Worm (Caenorhabditis elegans): Measurements from ENCODE around the gene W07A12.8.

Gene W07A12.8

DNA sequence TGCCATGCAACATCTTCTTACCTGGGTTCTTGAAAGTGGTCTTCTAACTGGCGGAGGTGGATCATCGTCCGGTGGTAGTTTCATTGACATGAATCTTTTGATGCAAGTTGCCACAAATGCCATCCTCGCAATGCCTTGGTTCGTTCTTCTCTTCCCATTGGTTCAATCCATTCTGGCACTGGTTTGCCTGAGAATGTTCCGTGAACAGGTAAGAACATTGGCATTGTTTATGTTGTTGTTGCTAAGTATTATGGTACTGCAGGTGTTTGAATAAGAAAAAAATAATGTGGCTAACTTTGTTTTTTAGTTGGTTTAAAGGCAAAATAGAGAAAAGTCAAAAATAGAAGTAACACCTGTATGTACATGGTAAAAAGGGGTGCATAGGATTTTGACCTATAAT, 21.8 kb downstream of the W07A12.8 start:
- no peak for TF ChIP-seq unc-62 (GFP tag; optimal IDR thresholded peaks at IDR 0.05)

DNA sequence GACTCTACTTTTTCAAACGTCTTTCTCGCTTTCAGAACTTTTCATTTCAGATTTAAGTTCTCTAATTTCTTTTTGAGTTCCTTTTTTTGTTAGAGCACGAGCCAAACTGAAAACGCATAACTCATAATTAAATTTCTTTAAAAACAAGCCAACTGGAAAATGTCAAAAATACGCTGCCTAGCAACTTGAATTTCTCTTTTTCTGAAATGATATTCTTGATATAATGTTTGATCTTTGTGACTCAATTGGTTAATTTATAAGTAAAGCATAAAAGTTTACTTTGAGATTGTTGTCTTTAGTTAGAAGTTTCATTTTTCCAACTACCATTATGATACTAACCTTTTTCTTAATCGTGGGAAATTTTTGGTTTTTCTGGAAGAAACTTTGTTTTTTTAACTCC, 24.5 kb downstream of the W07A12.8 start:
- TF ChIP-seq unc-62 (GFP tag; optimal IDR thresholded peaks at IDR 0.05): no peak

DNA sequence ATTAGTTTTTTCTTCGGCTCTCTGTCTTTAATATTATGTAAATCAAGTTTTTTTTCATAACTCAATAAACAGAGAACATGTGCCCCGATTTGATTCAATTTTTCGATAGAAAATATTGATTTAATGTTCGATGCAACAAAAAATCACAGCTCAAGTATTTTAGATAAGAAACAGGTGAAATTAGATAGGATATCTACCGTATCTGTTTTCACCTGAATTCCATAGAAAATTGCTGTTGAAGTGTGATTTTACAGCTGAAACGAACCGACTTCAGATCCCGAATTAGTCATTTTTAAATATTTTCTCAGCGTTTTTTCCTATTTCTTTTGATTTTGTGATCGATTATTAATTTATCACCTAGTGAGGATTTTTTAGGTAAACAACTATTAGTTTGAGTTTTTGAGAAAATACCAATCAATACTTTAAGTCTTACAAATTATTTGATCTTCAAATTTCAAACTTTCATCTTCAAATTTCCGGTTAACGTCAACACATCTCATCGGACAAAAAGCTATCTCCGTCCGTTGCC, 26.4 kb downstream of the W07A12.8 start, which contains the start of gene Y9C2UA.1:
Gene Y9C2UA.1 (plus strand): TSS at position 479 of the 529 bp plus-strand sequence.
- TF ChIP-seq unc-62 (GFP tag; optimal IDR thresholded peaks at IDR 0.05): no peak

DNA sequence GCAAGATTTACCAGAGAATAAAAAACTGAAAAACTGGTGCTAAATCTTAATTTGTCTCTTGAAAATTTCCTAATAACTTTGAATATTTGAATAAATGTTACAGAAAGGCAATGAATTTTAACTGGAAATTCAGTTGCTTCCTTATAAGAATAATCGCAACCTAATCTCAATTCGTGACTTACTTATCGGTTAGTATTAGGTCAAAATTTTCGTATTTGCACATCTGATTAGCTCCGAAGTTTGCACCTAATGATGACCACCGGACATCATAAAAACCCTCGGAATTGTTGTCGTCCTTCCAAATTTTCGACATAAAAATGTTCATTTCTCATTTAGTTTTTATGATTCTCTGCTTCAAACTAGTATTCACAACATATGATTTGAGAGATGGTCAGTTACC, 27.8 kb downstream of the W07A12.8 start, which contains the start of gene C16D2.3:
Gene C16D2.3 (plus strand): TSS at position 301 of the 400 bp plus-strand sequence.
- TF ChIP-seq unc-62 (GFP tag; optimal IDR thresholded peaks at IDR 0.05): no peak

DNA sequence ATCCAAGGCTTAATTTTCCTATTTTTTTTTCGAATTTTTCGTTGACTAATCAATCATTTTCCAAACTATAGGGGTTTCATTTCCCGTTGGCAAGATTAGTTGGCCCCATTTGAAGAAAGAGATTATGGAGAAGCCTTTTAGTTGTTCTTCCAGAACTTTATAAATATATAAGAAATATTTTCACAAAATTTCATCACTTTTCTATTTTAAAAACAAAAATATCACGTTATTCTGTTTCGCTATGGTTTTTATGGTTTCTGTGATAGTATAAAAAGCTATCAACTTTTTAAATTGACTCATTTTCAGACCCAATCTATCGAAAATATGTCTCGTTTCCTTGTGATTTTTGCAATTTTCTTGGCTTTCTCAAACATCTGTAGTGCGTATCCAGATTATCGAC, 29.7 kb downstream of the W07A12.8 start, which contains the start of gene nlp-78:
Gene nlp-78 (plus strand): TSS at position 301 of the 400 bp plus-strand sequence.
- no peak for TF ChIP-seq unc-62 (GFP tag; optimal IDR thresholded peaks at IDR 0.05)

DNA sequence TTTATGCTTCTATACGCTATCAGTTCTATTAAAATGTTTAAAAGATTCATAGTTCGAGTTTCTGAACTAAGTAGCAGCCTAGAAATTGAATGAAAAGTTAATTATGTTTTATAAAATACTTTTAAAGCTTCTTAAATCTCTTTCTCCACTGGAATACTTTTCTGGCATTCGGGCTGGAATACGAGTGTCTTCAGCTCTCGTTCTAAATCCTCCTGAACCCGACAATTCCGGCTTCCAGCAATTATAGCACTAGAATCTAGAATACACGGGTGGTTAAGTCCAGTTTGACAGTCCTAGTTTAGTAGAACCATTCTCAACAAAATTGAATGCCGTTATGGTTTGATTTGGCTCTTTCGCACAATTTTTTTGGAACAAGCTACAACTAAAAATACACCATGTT, 33.3 kb downstream of the W07A12.8 start:
- no peak for TF ChIP-seq unc-62 (GFP tag; optimal IDR thresholded peaks at IDR 0.05)

DNA sequence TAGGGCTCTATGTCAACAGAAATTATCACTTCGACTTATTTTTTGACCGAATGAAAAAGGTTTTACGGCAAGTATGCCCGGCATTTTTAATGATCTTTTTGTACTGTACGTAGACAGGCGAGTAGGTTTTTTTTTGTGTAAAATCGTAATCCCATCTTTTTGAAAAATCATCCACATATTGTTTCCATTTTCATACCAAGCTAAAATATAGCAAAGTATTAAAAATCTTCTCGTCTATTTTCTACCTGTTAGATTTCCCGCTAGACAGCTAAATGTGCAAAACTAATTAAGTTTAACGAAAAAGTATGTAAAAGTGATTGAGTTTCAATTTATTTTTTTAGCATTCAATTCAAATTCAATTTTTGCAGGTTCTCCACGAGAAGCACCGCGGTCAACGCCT, 34.2 kb downstream of the W07A12.8 start, which contains the start of gene C16D2.1:
Gene C16D2.1 (plus strand): TSS at position 301 of the 400 bp plus-strand sequence.
- no peak for TF ChIP-seq unc-62 (GFP tag; optimal IDR thresholded peaks at IDR 0.05)

DNA sequence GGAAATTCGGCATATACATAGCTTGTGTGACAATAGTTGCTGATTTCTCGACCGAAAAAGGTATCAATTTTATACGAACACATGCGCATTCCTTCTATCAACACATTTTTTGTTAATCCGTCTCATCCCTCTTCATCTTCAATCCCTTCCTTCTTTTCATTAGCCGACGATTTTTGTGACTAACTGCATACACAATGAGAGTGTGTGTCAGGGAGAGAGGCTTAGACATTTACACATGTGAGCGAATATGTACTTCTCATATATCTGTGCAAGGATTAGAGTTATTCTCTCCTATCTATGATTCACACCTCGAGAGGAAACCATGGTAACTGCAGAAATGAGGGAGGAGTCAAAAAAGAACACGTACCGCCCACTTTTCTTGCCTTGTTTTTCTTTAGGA, 35.3 kb downstream of the W07A12.8 start:
- TF ChIP-seq unc-62 (GFP tag; optimal IDR thresholded peaks at IDR 0.05): no peak

DNA sequence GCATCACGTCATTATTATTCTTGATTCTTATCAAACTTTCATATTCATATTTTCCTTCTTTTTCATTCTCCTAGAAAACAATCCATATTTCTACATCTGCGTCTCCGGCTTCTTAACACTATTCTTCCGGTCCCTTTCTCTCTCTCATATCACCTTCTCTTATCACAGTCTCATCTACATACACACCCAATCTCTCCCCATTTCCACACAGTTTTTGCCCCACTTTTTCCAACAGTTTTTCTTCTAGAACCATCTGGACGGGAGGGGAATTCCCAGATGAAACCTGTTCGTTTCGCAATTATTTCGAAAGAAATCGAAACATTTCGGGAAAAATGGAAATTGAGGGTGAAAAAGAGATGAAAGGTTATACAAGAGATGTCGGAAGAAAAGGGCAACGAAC, 37.5 kb downstream of the W07A12.8 start:
- no peak for TF ChIP-seq unc-62 (GFP tag; optimal IDR thresholded peaks at IDR 0.05)

DNA sequence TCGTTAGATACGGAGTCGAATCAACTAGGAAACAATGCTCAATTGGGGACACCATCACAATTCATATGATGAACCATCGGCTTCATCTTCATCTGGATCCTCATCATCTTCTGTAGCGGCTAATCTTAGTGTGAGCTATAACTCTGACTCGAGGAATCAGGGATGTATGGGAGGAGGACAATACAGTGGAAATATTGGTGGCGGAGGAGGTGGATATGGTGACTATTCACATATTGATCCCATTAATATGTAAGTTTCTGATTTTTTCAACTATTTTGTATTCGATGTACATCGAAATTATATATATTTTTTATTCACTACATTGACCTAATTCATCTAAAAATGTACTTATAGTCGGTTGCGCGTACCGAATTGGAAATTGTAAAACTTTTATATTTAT, 38.2 kb downstream of the W07A12.8 start:
- TF ChIP-seq unc-62 (GFP tag; optimal IDR thresholded peaks at IDR 0.05): no peak

DNA sequence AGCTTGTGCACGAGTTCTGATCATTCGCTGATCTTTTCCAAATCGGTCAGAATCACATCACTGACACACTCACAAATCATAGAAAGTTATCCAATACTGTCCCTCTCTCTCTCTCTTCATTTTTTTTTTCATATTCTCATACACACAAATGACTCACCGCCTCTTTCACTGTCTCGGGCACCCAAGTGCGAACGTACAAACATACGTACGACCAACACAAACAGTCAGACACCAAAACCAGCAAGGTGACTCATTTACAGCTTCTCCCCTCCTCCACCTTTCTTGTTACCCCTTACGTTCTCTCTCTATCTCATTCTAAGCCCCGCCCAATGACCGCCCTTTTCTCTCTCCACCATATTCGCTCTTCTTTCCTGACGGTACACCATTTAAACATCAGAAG, 38.6 kb downstream of the W07A12.8 start:
- TF ChIP-seq unc-62 (GFP tag; optimal IDR thresholded peaks at IDR 0.05): no peak

DNA sequence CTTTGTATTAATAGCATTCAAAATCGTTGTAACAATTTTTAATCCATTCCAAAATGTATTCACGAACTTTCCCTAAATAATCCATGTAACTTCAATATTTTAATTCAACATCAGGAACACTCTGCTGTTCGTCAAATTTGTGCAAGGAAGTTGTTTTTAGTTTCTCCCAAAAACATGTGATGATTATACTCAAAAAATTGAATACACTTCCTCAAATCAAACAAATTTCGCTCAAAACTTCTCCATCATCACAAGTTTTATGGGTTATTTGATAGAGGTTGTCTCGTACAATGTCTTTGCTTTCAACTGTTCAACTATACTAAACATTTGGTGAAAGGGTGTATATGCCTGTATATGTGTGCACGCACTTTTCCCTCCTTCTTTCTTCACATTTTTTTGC, 40.6 kb downstream of the W07A12.8 start:
- no peak for TF ChIP-seq unc-62 (GFP tag; optimal IDR thresholded peaks at IDR 0.05)

DNA sequence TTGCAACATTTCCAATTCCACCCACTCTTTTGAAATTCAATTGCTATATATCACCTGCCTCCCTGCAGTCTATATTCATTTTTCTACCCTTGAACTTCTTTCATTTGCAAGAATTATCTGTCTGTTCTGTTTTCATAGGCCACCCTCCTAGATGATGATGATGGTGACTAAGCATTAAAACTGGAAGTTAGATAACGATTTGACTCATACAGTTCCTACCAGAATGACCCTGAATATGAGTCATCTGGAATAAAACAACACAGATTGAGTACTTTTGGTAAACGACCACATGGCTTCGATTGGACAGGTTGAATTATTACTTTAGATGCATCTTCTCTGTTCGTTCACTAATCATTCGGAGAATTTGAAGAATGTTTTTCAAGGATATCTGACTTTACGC, 41.3 kb downstream of the W07A12.8 start:
- TF ChIP-seq unc-62 (GFP tag; optimal IDR thresholded peaks at IDR 0.05): no peak

DNA sequence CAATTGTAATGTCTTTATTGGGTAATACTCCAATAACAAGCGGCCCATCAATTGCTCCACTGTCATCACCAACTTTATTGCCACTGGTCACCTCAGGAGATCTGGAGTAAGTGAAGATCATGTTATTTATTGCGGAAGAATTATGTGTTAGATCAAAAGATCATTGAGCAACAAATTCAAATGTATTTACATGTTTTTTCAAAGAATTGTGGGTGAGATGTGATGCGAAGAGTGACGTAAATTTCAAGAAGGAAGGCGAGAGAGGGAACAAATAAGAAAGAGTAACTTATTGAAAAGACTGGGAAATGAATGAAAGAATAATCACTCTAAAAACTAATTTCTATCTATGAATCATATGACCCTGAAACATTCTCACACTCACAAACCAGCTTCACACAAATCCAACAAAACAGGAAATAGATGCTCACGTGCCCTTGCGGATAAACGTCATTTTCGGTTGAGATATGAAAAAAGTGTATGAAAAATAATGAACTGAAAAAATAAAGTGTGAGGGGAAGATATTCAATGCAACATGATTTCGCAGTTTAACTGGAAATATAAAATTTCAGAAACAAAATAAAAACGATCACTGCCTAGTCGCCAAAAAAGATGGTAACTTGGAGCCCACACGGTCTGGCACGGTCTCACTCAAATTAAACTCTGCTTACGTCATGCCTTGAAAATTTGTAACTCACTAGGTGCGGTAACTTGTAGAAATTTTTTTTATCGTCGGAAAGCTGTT, 44.6 kb downstream of the W07A12.8 start:
- TF ChIP-seq unc-62 (GFP tag; optimal IDR thresholded peaks at IDR 0.05): no peak

DNA sequence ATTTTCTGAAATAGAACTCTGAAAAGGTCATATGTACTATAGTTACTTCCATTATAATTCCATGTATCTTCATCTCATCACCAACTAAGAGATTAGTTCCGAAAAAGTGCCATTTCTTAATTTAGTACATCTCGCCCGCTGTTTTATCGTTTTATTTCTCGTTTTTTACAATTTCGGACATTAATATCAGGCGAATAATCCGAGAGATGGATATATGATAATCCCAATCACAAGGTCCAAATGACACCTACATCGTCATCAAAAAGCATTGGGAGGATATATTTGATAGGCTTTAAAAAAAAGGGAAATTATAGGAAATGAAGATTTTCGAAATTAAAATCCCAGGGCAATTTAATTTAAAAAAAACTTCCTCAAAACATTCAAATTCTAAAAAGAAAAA, 45.3 kb downstream of the W07A12.8 start:
- no peak for TF ChIP-seq unc-62 (GFP tag; optimal IDR thresholded peaks at IDR 0.05)

DNA sequence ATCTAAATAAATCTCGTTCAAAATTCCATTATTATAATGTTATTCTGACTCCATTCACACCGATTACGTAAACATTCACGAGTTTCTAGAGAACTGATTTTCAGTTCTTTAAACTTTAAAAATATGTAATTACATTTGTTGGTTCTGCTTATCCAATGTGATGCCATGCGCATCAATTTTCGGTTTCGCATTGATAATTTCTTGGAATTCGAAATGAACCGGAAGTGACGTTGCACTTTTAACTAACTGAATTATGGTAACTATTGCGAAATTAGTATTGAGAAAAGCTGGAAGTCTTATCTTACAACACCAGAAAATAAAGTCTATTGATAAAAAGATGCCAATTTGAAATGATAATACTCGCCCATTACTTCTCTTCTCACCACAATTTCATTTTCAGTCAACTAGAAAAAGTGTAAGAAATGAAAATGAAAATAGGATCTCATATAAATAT, 47.8 kb downstream of the W07A12.8 start:
- TF ChIP-seq unc-62 (GFP tag; optimal IDR thresholded peaks at IDR 0.05): no peak

DNA sequence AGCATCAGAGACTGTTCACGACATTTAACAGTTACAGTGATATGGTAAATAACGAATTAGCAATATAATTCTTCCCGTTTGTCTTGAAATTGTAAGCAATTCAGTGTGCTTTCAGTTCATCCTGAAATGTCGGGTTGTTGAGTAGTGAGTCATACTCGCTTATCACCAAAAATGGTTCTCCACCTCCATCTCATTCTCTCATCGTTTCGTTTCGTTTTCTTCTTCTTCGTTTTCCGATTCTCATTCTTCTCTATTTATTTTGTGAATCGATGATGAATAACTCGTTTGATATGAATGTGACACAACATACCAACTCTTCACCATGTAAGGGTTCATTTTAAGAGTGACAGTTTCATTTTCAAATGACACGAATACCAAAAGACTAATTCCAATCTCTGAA, 49.2 kb downstream of the W07A12.8 start:
- TF ChIP-seq unc-62 (GFP tag; optimal IDR thresholded peaks at IDR 0.05): no peak

Data from whole organism, dauer.